Fruit fly (Drosophila melanogaster): ENCODE results near the gene promL.

The promL gene

DNA sequence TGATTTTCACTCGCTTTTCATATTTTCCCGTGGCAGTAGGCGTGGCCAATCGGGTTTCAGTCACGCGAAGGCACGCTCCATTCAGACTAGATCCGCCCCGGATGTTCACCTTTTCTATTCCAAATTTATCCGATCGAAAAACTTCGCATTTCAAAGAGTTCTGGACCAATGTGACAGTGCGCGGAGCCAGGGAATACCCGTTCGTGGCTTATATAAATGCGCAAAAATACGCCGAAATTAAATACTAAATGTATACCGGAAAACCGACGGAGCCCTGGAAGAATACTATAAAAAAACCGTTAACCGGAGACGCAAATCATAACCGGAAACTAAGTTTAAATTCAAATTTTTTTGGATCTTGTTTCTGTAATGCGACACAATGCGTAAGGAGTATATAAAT lies at the start of gene promL (continued):
- no peak for TF ChIP-seq pros (GFP tag; optimal IDR thresholded peaks at IDR 0.05)
- TF ChIP-seq grau (tag; optimal IDR thresholded peaks at IDR 0.05): peak; percentile 50
- no peak for TF ChIP-seq vfl (GFP tag; optimal IDR thresholded peaks at IDR 0.05)
- peak; percentile 39 for TF ChIP-seq CG3407 (GFP tag; optimal IDR thresholded peaks at IDR 0.05)
- TF ChIP-seq so (GFP tag; IDR thresholded peaks at IDR 0.05): no peak
- TF ChIP-seq crp (GFP tag; optimal IDR thresholded peaks at IDR 0.05): peak in 1 of 2 experiments; percentile 30
- TF ChIP-seq seq (GFP tag; IDR thresholded peaks at IDR 0.05): no peak; the same call in 1 of the 2 replicates
- TF ChIP-seq B-H1 (GFP tag; IDR thresholded peaks at IDR 0.05): no peak
- TF ChIP-seq abd-A (tag; optimal IDR thresholded peaks at IDR 0.05): no peak
- TF ChIP-seq tna (GFP tag; IDR thresholded peaks at IDR 0.05; ENCODE audit: partially characterized antibody): no peak
- no peak for TF ChIP-seq esg (GFP tag; conservative IDR thresholded peaks at IDR 0.05)
- TF ChIP-seq CG9797 (GFP tag; optimal IDR thresholded peaks at IDR 0.05): peak; percentile 97
- peak; percentile 71 for TF ChIP-seq CG18599 (GFP tag; optimal IDR thresholded peaks at IDR 0.05)
- TF ChIP-seq z (GFP tag; IDR thresholded peaks at IDR 0.05): no peak
- no peak for TF ChIP-seq Abd-B (GFP tag; optimal IDR thresholded peaks at IDR 0.05)
- peak; percentile 76 for TF ChIP-seq CG2116 (GFP tag; optimal IDR thresholded peaks at IDR 0.05)
- TF ChIP-seq chn (GFP tag; optimal IDR thresholded peaks at IDR 0.05): peak; percentile 11
- no peak for TF ChIP-seq Oaz (GFP tag; IDR thresholded peaks at IDR 0.05)
- peak; percentile 39 for TF ChIP-seq CG12219 (GFP tag; optimal IDR thresholded peaks at IDR 0.05)
- TF ChIP-seq CG7372 (GFP tag; IDR thresholded peaks at IDR 0.05): no peak
- TF ChIP-seq Hsf (GFP tag; optimal IDR thresholded peaks at IDR 0.05): peak; percentile 60
- no peak for TF ChIP-seq Dll (GFP tag; IDR thresholded peaks at IDR 0.05; ENCODE audit: partially characterized antibody)
- TF ChIP-seq CG7987 (GFP tag; optimal IDR thresholded peaks at IDR 0.05): peak; percentile 84
- peak; percentile 32 for TF ChIP-seq disco-r (GFP tag; optimal IDR thresholded peaks at IDR 0.05)
- peak; percentile 72 for TF ChIP-seq bbx (GFP tag; IDR thresholded peaks at IDR 0.05; ENCODE audit: partially characterized antibody)
- peak; percentile 4 for TF ChIP-seq emc (GFP tag; optimal IDR thresholded peaks at IDR 0.05)
- no peak for TF ChIP-seq CG1602 (GFP tag; optimal IDR thresholded peaks at IDR 0.05)
- TF ChIP-seq CG2712 (tag; optimal IDR thresholded peaks at IDR 0.05): peak; percentile 64
- peak; percentile 15; the same call in 1 of the 2 replicates for TF ChIP-seq wdn (GFP tag; IDR thresholded peaks at IDR 0.05)
- TF ChIP-seq pnt (GFP tag; optimal IDR thresholded peaks at IDR 0.05): no peak
- no peak for TF ChIP-seq CG6272 (GFP tag; IDR thresholded peaks at IDR 0.05)
- TF ChIP-seq CG1024 (GFP tag; IDR thresholded peaks at IDR 0.05): no peak
- peak; percentile 73 for TF ChIP-seq CG13894 (tag; optimal IDR thresholded peaks at IDR 0.05)
- peak; percentile 64; the same call in 2 of the 3 replicates for TF ChIP-seq dysf (GFP tag; IDR thresholded peaks at IDR 0.05)
- TF ChIP-seq CG11247 (GFP tag; IDR thresholded peaks at IDR 0.05): 0 out of 2 replicates have a peak, but pooled peaks have one; percentile 24
- no peak for TF ChIP-seq Lim3 (GFP tag; IDR thresholded peaks at IDR 0.05)
- TF ChIP-seq Atf6 (GFP tag; IDR thresholded peaks at IDR 0.05): no peak
- peak; percentile 70 for TF ChIP-seq CG31441 (GFP tag; IDR thresholded peaks at IDR 0.05)
- TF ChIP-seq fu2 (GFP tag; optimal IDR thresholded peaks at IDR 0.05): no peak
- no peak for TF ChIP-seq bowl (GFP tag; IDR thresholded peaks at IDR 0.05)
- no peak for TF ChIP-seq CG10274 (GFP tag; optimal IDR thresholded peaks at IDR 0.05)
- TF ChIP-seq CG3281 (GFP tag; optimal IDR thresholded peaks at IDR 0.05): peak; percentile 81
- TF ChIP-seq CG13296 (GFP tag; optimal IDR thresholded peaks at IDR 0.05): peak; percentile 76
- peak; percentile 48 for TF ChIP-seq CG9727 (GFP tag; optimal IDR thresholded peaks at IDR 0.05)
- TF ChIP-seq CG7839 (tag; optimal IDR thresholded peaks at IDR 0.05): peak; percentile 47
- TF ChIP-seq CTCF (GFP tag; optimal IDR thresholded peaks at IDR 0.05): peak; percentile 47
- TF ChIP-seq jumu (GFP tag; optimal IDR thresholded peaks at IDR 0.05): peak; percentile 16
- no peak for TF ChIP-seq slou (GFP tag; optimal IDR thresholded peaks at IDR 0.05)
- peak; percentile 42 for TF ChIP-seq HLH54F (GFP tag; optimal IDR thresholded peaks at IDR 0.05)
- TF ChIP-seq CG11695 (GFP tag; IDR thresholded peaks at IDR 0.05): peak; percentile 47; the same call in 1 of the 3 replicates
- TF ChIP-seq Vsx1 (GFP tag; optimal IDR thresholded peaks at IDR 0.05): peak; percentile 21
- TF ChIP-seq repo (GFP tag; optimal IDR thresholded peaks at IDR 0.05): peak; percentile 48
